Fruit fly (Drosophila melanogaster) whole organism: ENCODE results near the gene Son.

Experiments
- Dll ChIP-seq: fragments of >200 bp; optimal IDR thresholded peaks from 2 replicates; lab custom pipeline; 2017
- EcR ChIP-seq, 2 experiments: fragments of >200 bp; optimal IDR thresholded peaks; 2 replicates each; lab custom pipeline; 2017; ENCODE audit warnings: missing biosample characterization in 2 of 2, missing genetic modification characterization in 2 of 2, missing genetic modification reagents in 2 of 2
- psq ChIP-seq: fragments of >200 bp; optimal IDR thresholded peaks from 2 replicates; lab custom pipeline; 2017
- usp ChIP-seq: fragments of >200 bp; optimal IDR thresholded peaks from 2 replicates; lab custom pipeline; 2017; ENCODE audit warnings: missing biosample characterization, missing genetic modification characterization, mixed read lengths

DNA sequence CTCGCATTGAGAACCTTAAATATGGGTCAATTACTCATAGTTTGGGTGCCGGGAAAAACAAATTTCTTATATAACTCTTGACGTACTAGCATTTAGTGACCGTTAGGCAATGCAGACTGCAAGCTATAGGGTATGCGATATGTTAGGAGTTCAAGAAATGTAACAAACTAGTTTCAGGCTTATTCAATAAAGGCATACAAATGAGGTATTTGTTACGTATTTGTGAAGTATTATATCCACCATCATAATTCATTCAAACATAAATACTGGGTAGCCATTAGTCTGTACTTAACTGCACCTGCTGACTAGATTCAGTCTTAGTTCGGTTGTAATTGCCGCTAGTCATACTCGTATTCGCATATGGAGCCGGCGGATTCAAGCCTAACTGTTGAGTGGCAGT lies 30.4 kb downstream of the Son start:
- no peak for TF ChIP-seq usp
- no peak for TF ChIP-seq psq (lab: Kevin White, UChicago)
- no peak for TF ChIP-seq Dll (lab: Kevin White, UChicago)
- TF ChIP-seq EcR (GFP tag; optimal IDR thresholded peaks at IDR 0.05; lab: Kevin White, UChicago): no peak
